Fruit fly (Drosophila melanogaster) whole organism, adult: ENCODE measurements around the gene CG8004.

Experiments
- CG11617 ChIP-seq: fragments of 200-800 bp; sonication (Bioruptor generic); optimal IDR thresholded peaks from 2 replicates; lab custom pipeline; 2017; ENCODE audit warnings: mild to moderate bottlenecking, missing biosample characterization, missing genetic modification reagents, missing genetic modification characterization
- CG12768 ChIP-seq: fragments of 200-800 bp; sonication (Bioruptor generic); optimal IDR thresholded peaks from 2 replicates; lab custom pipeline; 2017; ENCODE audit warnings: missing biosample characterization, missing genetic modification characterization, mild to moderate bottlenecking, moderate library complexity, missing genetic modification reagents
- CG14711 ChIP-seq: fragments of 200-800 bp; sonication (Bioruptor generic); optimal IDR thresholded peaks from 2 replicates; lab custom pipeline; 2018; ENCODE audit warnings: missing biosample characterization, mild to moderate bottlenecking, missing genetic modification characterization, moderate library complexity
- CG1620 ChIP-seq: fragments of 200-800 bp; sonication (Bioruptor generic); optimal IDR thresholded peaks from 2 replicates; lab custom pipeline; 2016; ENCODE audit warnings: missing biosample characterization, missing genetic modification characterization
- CG33017 ChIP-seq: fragments of 200-800 bp; sonication (Bioruptor generic); optimal IDR thresholded peaks from 2 replicates; lab custom pipeline; 2018; ENCODE audit warnings: missing biosample characterization, mild to moderate bottlenecking, missing genetic modification characterization, moderate library complexity
- CG5204 ChIP-seq: fragments of 200-800 bp; sonication (Bioruptor generic); optimal IDR thresholded peaks from 2 replicates; lab custom pipeline; 2016; ENCODE audit warnings: missing biosample characterization, missing genetic modification characterization
- CG7045 ChIP-seq: fragments of 200-800 bp; sonication (Bioruptor generic); optimal IDR thresholded peaks from 2 replicates; lab custom pipeline; 2017; ENCODE audit warnings: missing biosample characterization, mild to moderate bottlenecking, missing genetic modification characterization
- CG7101 ChIP-seq: fragments of 200-800 bp; sonication (Bioruptor generic); optimal IDR thresholded peaks from 2 replicates; lab custom pipeline; 2018; ENCODE audit warnings: missing biosample characterization, mild to moderate bottlenecking, missing genetic modification characterization, moderate library complexity
- Clk ChIP-seq: fragments of 200-800 bp; sonication (Bioruptor generic); optimal IDR thresholded peaks from 2 replicates; lab custom pipeline; 2017; ENCODE audit warnings: missing biosample characterization, missing genetic modification characterization
- Crg-1 ChIP-seq: fragments of 200-800 bp; sonication (Bioruptor generic); optimal IDR thresholded peaks from 2 replicates; lab custom pipeline; 2016; ENCODE audit warnings: missing biosample characterization, missing genetic modification characterization
- Hr96 ChIP-seq: fragments of 200-800 bp; sonication (Bioruptor generic); optimal IDR thresholded peaks from 2 replicates; lab custom pipeline; 2016; ENCODE audit warnings: missing biosample characterization, missing genetic modification characterization
- Mnt ChIP-seq: fragments of 200-800 bp; sonication (Bioruptor generic); optimal IDR thresholded peaks from 2 replicates; lab custom pipeline; 2016; ENCODE audit warnings: missing biosample characterization, mild to moderate bottlenecking, missing genetic modification characterization
- bab1 ChIP-seq: fragments of 200-800 bp; sonication (Bioruptor generic); optimal IDR thresholded peaks from 3 replicates; lab custom pipeline; 2019; ENCODE audit warnings: missing biosample characterization, mild to moderate bottlenecking, missing genetic modification characterization, moderate library complexity
- cic ChIP-seq: fragments of 200-800 bp; sonication (Bioruptor generic); optimal IDR thresholded peaks from 2 replicates; lab custom pipeline; 2017; ENCODE audit warnings: missing biosample characterization, mild to moderate bottlenecking, missing genetic modification characterization, moderate library complexity
- cnc ChIP-seq, 2 experiments: fragments of >200 bp; optimal IDR thresholded peaks; 2 replicates each; lab custom pipeline; 2017
- kay ChIP-seq: fragments of 200-800 bp; sonication (Bioruptor generic); peaks from one replicate; lab custom pipeline; 2016; ENCODE audit warnings: missing biosample characterization, missing genetic modification characterization, borderline replicate concordance
- ovo ChIP-seq: fragments of 200-800 bp; sonication (Bioruptor generic); optimal IDR thresholded peaks from 2 replicates; lab custom pipeline; 2016; ENCODE audit warnings: missing biosample characterization, missing genetic modification characterization
- pad ChIP-seq: fragments of 200-800 bp; sonication (Bioruptor generic); optimal IDR thresholded peaks from 3 replicates; lab custom pipeline; 2017; ENCODE audit warnings: missing biosample characterization, missing genetic modification characterization, mild to moderate bottlenecking, moderate library complexity, missing genetic modification reagents
- tj ChIP-seq: fragments of 200-800 bp; sonication (Bioruptor generic); optimal IDR thresholded peaks from 3 replicates; lab custom pipeline; 2017; ENCODE audit warnings: missing biosample characterization, mild to moderate bottlenecking, missing genetic modification characterization, moderate library complexity
- toe ChIP-seq: fragments of 200-800 bp; sonication (Bioruptor generic); optimal IDR thresholded peaks from 2 replicates; lab custom pipeline; 2016; ENCODE audit warnings: missing biosample characterization, missing genetic modification characterization

Gene CG8004

DNA sequence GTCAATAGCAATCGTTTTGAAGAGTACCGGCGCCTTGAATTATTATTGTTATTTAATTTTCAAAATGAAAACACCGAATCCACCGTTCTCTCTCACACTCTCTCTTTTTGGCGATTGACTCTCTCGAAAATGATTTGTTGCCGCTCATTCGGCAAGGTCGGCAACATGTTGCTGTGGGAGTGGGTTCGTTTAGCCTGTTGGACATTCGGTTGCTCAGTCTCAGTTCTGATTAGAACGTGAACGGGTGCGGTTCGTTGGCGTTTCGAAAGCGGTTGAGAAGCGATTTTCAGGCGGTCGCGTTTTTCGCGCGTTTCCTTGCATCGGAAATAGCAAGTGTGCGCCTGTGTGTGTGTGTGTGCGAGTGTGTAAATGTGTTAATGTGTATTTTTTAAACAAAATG lies 10.7 kb upstream of the CG8004 start, which contains the start of gene Ac76E:
TSS of gene Ac76E (plus strand) at position 264 of the 400 bp plus-strand sequence.
- TF ChIP-seq CG14711 (tag; lab: Kevin White, UChicago) (peak; percentile 14), bab1 (GFP tag; lab: Kevin White, UChicago) (peak; percentile 24), tj (GFP tag; lab: Kevin White, UChicago) (peak; percentile 34), cic (peak; percentile 64), kay (GFP tag; lab: Kevin White, UChicago) (peak; percentile 29), Hr96 (GFP tag; lab: Kevin White, UChicago) (peak; percentile 18), Crg-1 (GFP tag; lab: Kevin White, UChicago) (no peak), CG11617 (GFP tag; lab: Kevin White, UChicago) (peak; percentile 40), CG7045 (GFP tag; lab: Kevin White, UChicago) (peak; percentile 52), CG12768 (peak; percentile 56), pad (GFP tag; lab: Kevin White, UChicago) (no peak), CG1620 (GFP tag; lab: Kevin White, UChicago) (no peak), Mnt (GFP tag; lab: Kevin White, UChicago) (peak; percentile 68), toe (GFP tag; lab: Kevin White, UChicago) (peak; percentile 19), CG33017 (tag; lab: Kevin White, UChicago) (peak; percentile 36), ovo (GFP tag; lab: Kevin White, UChicago) (no peak)

DNA sequence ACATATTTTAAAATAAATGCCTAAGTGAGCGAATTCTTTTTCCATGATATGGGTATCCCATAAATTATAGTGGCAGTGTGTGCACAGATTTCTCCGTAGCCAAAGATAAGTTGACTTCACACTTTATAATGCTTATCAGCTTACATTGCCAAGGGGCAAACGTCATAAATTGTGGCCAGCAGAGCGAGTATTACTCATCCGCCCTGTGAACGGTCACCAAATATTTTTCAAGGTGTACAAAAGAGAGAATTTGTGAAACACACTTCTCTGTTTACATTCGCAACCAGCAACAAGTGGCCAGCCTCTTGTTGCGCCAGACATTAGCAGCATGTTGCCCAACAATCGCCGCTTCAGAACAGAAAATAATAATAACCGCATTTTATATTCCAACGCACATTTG lies 4.6 kb upstream of the CG8004 start:
- TF ChIP-seq Crg-1 (GFP tag; lab: Kevin White, UChicago): peak; percentile 71
- peak; percentile 36 for TF ChIP-seq CG33017 (tag; lab: Kevin White, UChicago)
- peak; percentile 39 for TF ChIP-seq CG7101 (tag; lab: Kevin White, UChicago)
- TF ChIP-seq bab1 (GFP tag; lab: Kevin White, UChicago): no peak
- no peak for TF ChIP-seq toe (GFP tag; lab: Kevin White, UChicago)
- TF ChIP-seq Clk: peak; percentile 4
- TF ChIP-seq CG5204 (GFP tag; lab: Kevin White, UChicago): no peak
- TF ChIP-seq kay (GFP tag; lab: Kevin White, UChicago): peak; percentile 78
- peak; percentile 21 for TF ChIP-seq pad (GFP tag; lab: Kevin White, UChicago)
- TF ChIP-seq tj (GFP tag; lab: Kevin White, UChicago): peak; percentile 15
- peak; percentile 19 for TF ChIP-seq CG1620 (GFP tag; lab: Kevin White, UChicago)
- TF ChIP-seq cic: peak; percentile 72
- TF ChIP-seq ovo (GFP tag; lab: Kevin White, UChicago): peak; percentile 25
- no peak for TF ChIP-seq cnc (optimal IDR thresholded peaks at IDR 0.05; lab: Kevin White, UChicago)
- peak; percentile 66 for TF ChIP-seq CG7045 (GFP tag; lab: Kevin White, UChicago)
- TF ChIP-seq CG12768: peak; percentile 74
- TF ChIP-seq CG14711 (tag; lab: Kevin White, UChicago): peak; percentile 19
- peak; percentile 39 for TF ChIP-seq Mnt (GFP tag; lab: Kevin White, UChicago)
- TF ChIP-seq Hr96 (GFP tag; lab: Kevin White, UChicago): no peak
- TF ChIP-seq CG11617 (GFP tag; lab: Kevin White, UChicago): peak; percentile 54

DNA sequence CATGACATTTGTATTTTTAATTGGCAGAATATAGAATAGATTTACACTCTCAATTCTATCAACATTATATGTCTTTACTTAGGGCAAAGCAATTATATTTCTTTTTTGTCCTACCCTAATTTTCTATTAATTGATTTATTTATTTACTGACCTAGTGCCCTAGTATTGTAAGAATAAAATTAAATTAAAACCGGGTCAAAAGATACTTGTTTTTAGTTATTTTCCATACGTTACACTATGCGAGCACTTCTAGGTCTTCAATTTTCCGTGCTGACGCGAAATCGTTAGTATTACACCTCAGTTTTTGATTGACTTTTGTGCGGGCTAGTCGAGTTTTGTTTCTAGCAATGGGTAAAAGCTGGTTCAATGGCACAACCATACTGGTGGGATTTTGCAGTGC lies 3.1 kb upstream of the CG8004 start, which contains the start of gene CG46462:
TSS of gene CG46462 (plus strand) at position 301 of the 400 bp plus-strand sequence.
- TF ChIP-seq CG12768 (no peak), CG7045 (GFP tag; lab: Kevin White, UChicago) (no peak), CG5204 (GFP tag; lab: Kevin White, UChicago) (no peak), CG11617 (GFP tag; lab: Kevin White, UChicago) (no peak), Crg-1 (GFP tag; lab: Kevin White, UChicago) (no peak), pad (GFP tag; lab: Kevin White, UChicago) (no peak), Clk (no peak), CG1620 (GFP tag; lab: Kevin White, UChicago) (no peak), cic (no peak), ovo (GFP tag; lab: Kevin White, UChicago) (no peak), CG33017 (tag; lab: Kevin White, UChicago) (no peak), bab1 (GFP tag; lab: Kevin White, UChicago) (no peak), CG14711 (tag; lab: Kevin White, UChicago) (no peak), tj (GFP tag; lab: Kevin White, UChicago) (no peak), cnc (optimal IDR thresholded peaks at IDR 0.05; lab: Kevin White, UChicago) (no peak), toe (GFP tag; lab: Kevin White, UChicago) (no peak), Mnt (GFP tag; lab: Kevin White, UChicago) (no peak), Hr96 (GFP tag; lab: Kevin White, UChicago) (no peak), CG7101 (tag; lab: Kevin White, UChicago) (no peak), kay (GFP tag; lab: Kevin White, UChicago) (no peak)

DNA sequence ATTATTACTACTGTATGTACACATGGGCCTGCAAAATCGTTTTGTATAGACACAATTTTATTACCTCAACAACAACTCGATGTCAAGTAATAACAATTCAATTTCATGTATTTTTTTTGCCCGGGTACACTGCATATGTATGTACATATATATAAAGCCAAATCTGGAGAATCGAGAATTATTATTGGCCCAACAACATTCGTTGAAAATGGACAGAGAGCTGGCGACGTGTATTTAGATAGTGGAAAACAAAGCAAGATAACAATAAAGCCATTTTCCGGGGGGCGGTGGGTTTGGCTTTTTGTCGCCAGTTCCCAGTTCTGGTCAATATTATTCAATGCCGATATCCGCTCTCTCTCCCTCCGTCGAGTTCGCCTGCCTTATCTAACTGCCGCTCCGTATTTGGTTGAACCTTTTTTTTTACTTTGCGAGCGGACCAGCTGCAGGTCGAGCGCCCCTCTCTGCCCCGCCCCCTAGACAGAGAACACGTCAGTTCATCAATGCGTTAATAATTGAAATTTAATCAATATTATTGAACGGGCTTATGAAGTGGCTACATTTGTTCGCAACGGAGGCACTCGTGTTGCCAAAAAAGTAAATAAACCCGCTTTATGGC lies 1.5 kb upstream of the CG8004 start:
- TF ChIP-seq CG11617 (GFP tag; lab: Kevin White, UChicago) (no peak), CG12768 (peak; percentile 54), Mnt (GFP tag; lab: Kevin White, UChicago) (peak; percentile 56), cic (peak; percentile 89), ovo (GFP tag; lab: Kevin White, UChicago) (peak; percentile 17), Clk (no peak), kay (GFP tag; lab: Kevin White, UChicago) (peak; percentile 97), CG7045 (GFP tag; lab: Kevin White, UChicago) (peak; percentile 30), Crg-1 (GFP tag; lab: Kevin White, UChicago) (no peak)

DNA sequence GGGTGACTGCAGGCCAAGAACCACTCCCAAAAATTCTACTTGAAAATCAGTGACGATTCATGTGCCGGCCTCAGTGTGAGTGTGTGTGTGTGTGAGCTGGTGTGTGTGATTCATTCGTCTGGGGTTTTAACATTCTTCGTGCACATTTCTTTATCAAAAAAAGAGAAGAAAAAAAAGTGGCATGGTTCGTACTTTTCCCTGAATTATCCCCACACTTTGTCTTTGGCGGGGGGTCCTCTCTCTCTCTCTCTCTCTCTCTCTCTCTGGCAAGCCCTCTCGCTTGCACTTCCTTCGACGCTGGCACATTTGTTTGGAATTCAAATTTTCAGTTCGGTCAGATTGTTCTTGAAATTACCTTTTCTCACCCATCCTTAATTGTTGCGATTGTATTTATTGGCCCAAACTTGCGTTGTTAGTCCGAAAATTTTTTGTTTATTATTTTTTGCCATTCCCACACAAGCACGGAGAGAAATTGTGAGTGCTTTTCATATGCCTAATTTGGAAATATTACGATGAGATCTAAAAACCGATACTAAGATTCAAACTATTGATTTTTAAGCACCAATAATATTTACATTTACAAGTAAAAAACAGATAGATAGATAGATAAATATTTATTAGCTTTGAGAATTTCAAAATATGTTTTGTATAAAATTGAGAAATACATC lies 877 bp upstream of the CG8004 start:
- no peak for TF ChIP-seq Crg-1 (GFP tag; lab: Kevin White, UChicago)
- TF ChIP-seq CG1620 (GFP tag; lab: Kevin White, UChicago): no peak
- no peak for TF ChIP-seq kay (GFP tag; lab: Kevin White, UChicago)
- TF ChIP-seq CG11617 (GFP tag; lab: Kevin White, UChicago): peak; percentile 26
- TF ChIP-seq Mnt (GFP tag; lab: Kevin White, UChicago): no peak
- TF ChIP-seq CG7101 (tag; lab: Kevin White, UChicago): peak; percentile 10
- TF ChIP-seq cic: peak; percentile 19
- peak; percentile 23 for TF ChIP-seq CG14711 (tag; lab: Kevin White, UChicago)
- TF ChIP-seq tj (GFP tag; lab: Kevin White, UChicago): peak; percentile 19
- TF ChIP-seq Clk: no peak
- TF ChIP-seq ovo (GFP tag; lab: Kevin White, UChicago): no peak
